Worm (Caenorhabditis elegans) whole organism, midembryonic: ENCODE results near the gene hil-1.

Source experiments
- T22C8.4 ChIP-seq: fragments of 200-800 bp; sonication (Bioruptor generic); IDR thresholded peaks from 2 replicates; pipeline ENCODE4 v1.3.6; 2022; ENCODE audit warnings: missing genetic modification characterization, missing compliant biosample characterization
- cog-1 ChIP-seq: sonication (generic microtip); optimal IDR thresholded peaks from 2 replicates; lab custom pipeline; 2016; ENCODE audit warnings: missing genetic modification characterization, missing compliant biosample characterization
- flt-1 ChIP-seq: fragments of 200-800 bp; sonication (Bioruptor generic); IDR thresholded peaks from 2 replicates; pipeline ENCODE4 v1.3.6; 2022; ENCODE audit warnings: missing genetic modification characterization, missing compliant biosample characterization
- klf-2 ChIP-seq: fragments of 200-800 bp; sonication (Bioruptor generic); conservative IDR thresholded peaks from 2 replicates; pipeline ENCODE4 v1.3.6; 2022; ENCODE audit warnings: missing genetic modification reagents, missing genetic modification characterization, missing compliant biosample characterization
- med-1 ChIP-seq: sonication (generic microtip); optimal IDR thresholded peaks from 2 replicates; lab custom pipeline; 2017; ENCODE audit warnings: missing genetic modification characterization, mild to moderate bottlenecking, missing compliant biosample characterization, antibody characterized with exemption, missing genetic modification reagents; ENCODE audit not compliant: insufficient read depth
- ref-1 ChIP-seq: fragments of 200-800 bp; sonication (Bioruptor generic); conservative IDR thresholded peaks from 2 replicates; pipeline ENCODE4 v1.3.6; 2022; ENCODE audit warnings: missing genetic modification reagents, missing genetic modification characterization, missing compliant biosample characterization
- tab-1 ChIP-seq: fragments of 200-800 bp; sonication (Bioruptor generic); IDR thresholded peaks from 2 replicates; pipeline ENCODE4 v1.3.6; 2022; ENCODE audit warnings: missing genetic modification characterization, missing compliant biosample characterization
- ztf-23 ChIP-seq: fragments of 200-800 bp; sonication (Bioruptor generic); IDR thresholded peaks from 2 replicates; pipeline ENCODE4 v1.3.6; 2022; ENCODE audit warnings: missing genetic modification reagents, missing genetic modification characterization, missing compliant biosample characterization
- ztf-29 ChIP-seq: fragments of 200-800 bp; sonication (Bioruptor generic); IDR thresholded peaks from 2 replicates; pipeline ENCODE4 v1.3.6; 2022; ENCODE audit warnings: missing genetic modification reagents, missing genetic modification characterization, missing compliant biosample characterization

hil-1 gene

ce11 chrV:14949477-14949876, at the start of gene hil-1:
Gene hil-1, plus strand, starts transcription at chrV:14949777.
- TF ChIP-seq ref-1 (GFP tag; lab: Robert Waterston, UW) = no peak

- TF ChIP-seq T22C8.4 (GFP tag; lab: Robert Waterston, UW) = no peak
- TF ChIP-seq tab-1 = no peak
- TF ChIP-seq ztf-29 = no peak
- TF ChIP-seq med-1 (GFP tag; lab: Kevin White, UChicago) = no peak
- TF ChIP-seq cog-1 (tag; lab: Kevin White, UChicago) = no peak
- no peak for TF ChIP-seq klf-2 (GFP tag; lab: Robert Waterston, UW)
- no peak for TF ChIP-seq ztf-23 (GFP tag; lab: Robert Waterston, UW)
Measured at ce11 chrV:14900905-14901304, 48.7 kb upstream of the hil-1 start.

ce11 chrV:14907445-14907844, 42.1 kb upstream of the hil-1 start:
- no peak for TF ChIP-seq flt-1

ce11 chrV:14909331-14909835, 40.2 kb upstream of the hil-1 start, which contains the start of gene H12D21.9:
Gene H12D21.9, minus strand, starts transcription at chrV:14909478.
- TF ChIP-seq klf-2 (GFP tag; lab: Robert Waterston, UW) (no peak), T22C8.4 (GFP tag; lab: Robert Waterston, UW) (no peak), ref-1 (GFP tag; lab: Robert Waterston, UW) (no peak), tab-1 (no peak), cog-1 (tag; lab: Kevin White, UChicago) (no peak), flt-1 (no peak), med-1 (GFP tag; lab: Kevin White, UChicago) (no peak), ztf-29 (no peak), ztf-23 (GFP tag; lab: Robert Waterston, UW) (no peak)

ce11 chrV:14910758-14911157, 38.8 kb upstream of the hil-1 start:
- TF ChIP-seq T22C8.4 (GFP tag; lab: Robert Waterston, UW) (no peak), flt-1 (no peak), ref-1 (GFP tag; lab: Robert Waterston, UW) (no peak), klf-2 (GFP tag; lab: Robert Waterston, UW) (no peak), ztf-29 (no peak), ztf-23 (GFP tag; lab: Robert Waterston, UW) (no peak), cog-1 (tag; lab: Kevin White, UChicago) (no peak), tab-1 (no peak), med-1 (GFP tag; lab: Kevin White, UChicago) (no peak)

- TF ChIP-seq ztf-23 (GFP tag; lab: Robert Waterston, UW) (no peak), cog-1 (tag; lab: Kevin White, UChicago) (no peak), tab-1 (no peak), T22C8.4 (GFP tag; lab: Robert Waterston, UW) (no peak), med-1 (GFP tag; lab: Kevin White, UChicago) (no peak), flt-1 (no peak), ref-1 (GFP tag; lab: Robert Waterston, UW) (no peak)
Measured at ce11 chrV:14915599-14915998, 34.0 kb upstream of the hil-1 start, which contains the start of gene H12D21.11. Gene H12D21.11, plus strand, starts transcription at chrV:14915899.

- no peak for TF ChIP-seq med-1 (GFP tag; lab: Kevin White, UChicago)
- TF ChIP-seq flt-1 = no peak
- no peak for TF ChIP-seq ref-1 (GFP tag; lab: Robert Waterston, UW)
Measured at ce11 chrV:14921509-14921908, 28.1 kb upstream of the hil-1 start, which contains the start of gene zmp-4. Gene zmp-4, minus strand, starts transcription at chrV:14921609.

ce11 chrV:14924104-14924503, 25.5 kb upstream of the hil-1 start, which contains the start of gene srg-54:
Gene srg-54, minus strand, starts transcription at chrV:14924204.
- no peak for TF ChIP-seq T22C8.4 (GFP tag; lab: Robert Waterston, UW)
- TF ChIP-seq tab-1 = no peak
- no peak for TF ChIP-seq flt-1
- no peak for TF ChIP-seq med-1 (GFP tag; lab: Kevin White, UChicago)
- TF ChIP-seq ztf-23 (GFP tag; lab: Robert Waterston, UW) = no peak
- TF ChIP-seq cog-1 (tag; lab: Kevin White, UChicago) = no peak
- no peak for TF ChIP-seq klf-2 (GFP tag; lab: Robert Waterston, UW)
- no peak for TF ChIP-seq ref-1 (GFP tag; lab: Robert Waterston, UW)
- no peak for TF ChIP-seq ztf-29

- TF ChIP-seq ref-1 (GFP tag; lab: Robert Waterston, UW) (no peak), ztf-29 (no peak), T22C8.4 (GFP tag; lab: Robert Waterston, UW) (no peak), tab-1 (no peak), cog-1 (tag; lab: Kevin White, UChicago) (no peak), med-1 (GFP tag; lab: Kevin White, UChicago) (no peak), ztf-23 (GFP tag; lab: Robert Waterston, UW) (no peak), flt-1 (no peak), klf-2 (GFP tag; lab: Robert Waterston, UW) (no peak)
Measured at ce11 chrV:14928248-14928647, 21.3 kb upstream of the hil-1 start, which contains the start of gene srg-55. Gene srg-55, minus strand, starts transcription at chrV:14928348.

ce11 chrV:14930168-14930567, 19.4 kb upstream of the hil-1 start:
- TF ChIP-seq ztf-29 (no peak), ref-1 (GFP tag; lab: Robert Waterston, UW) (no peak), flt-1 (no peak), med-1 (GFP tag; lab: Kevin White, UChicago) (no peak), klf-2 (GFP tag; lab: Robert Waterston, UW) (no peak), tab-1 (no peak)
